Fruit fly (Drosophila melanogaster) Kc167 (cell line): ENCODE measurements around the gene CG8001.

Experiments used
- Myc ChIP-seq: fragments of >200 bp; optimal IDR thresholded peaks from 2 replicates; lab custom pipeline; 2017; ENCODE audit warnings: missing external identifiers
- Sin3A ChIP-seq: fragments of >200 bp; optimal IDR thresholded peaks from 2 replicates; lab custom pipeline; 2018; ENCODE audit warnings: missing external identifiers
- insv ChIP-seq: fragments of >200 bp; optimal IDR thresholded peaks from 3 replicates; lab custom pipeline; 2018; ENCODE audit warnings: missing external identifiers
- psq ChIP-seq: fragments of >200 bp; optimal IDR thresholded peaks from 2 replicates; lab custom pipeline; 2017; ENCODE audit warnings: missing external identifiers

DNA sequence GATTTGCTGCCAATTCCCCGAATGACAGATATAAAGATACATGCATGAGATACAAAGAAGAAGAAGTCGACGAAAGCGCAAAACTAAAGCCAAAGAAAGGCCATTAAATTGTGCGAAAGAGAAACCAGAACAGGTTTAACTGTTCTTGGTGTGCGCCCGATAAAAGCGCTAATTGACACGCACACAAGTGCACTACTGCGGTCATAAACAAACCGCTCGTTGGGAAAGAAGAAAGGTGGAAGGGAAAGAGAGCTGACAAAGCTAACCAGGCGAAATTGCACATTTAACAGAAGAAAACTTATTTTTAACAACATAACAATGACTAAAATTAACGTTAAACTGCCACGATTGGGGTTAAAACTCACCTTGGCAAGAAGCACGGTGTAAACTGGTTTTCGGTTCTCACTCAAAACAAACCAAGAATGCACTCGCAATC, 25.8 kb upstream of the CG8001 start:
- TF ChIP-seq Sin3A (lab: Kevin White, UChicago): no peak
- no peak for TF ChIP-seq Myc (lab: Kevin White, UChicago)
- TF ChIP-seq psq (lab: Kevin White, UChicago): no peak
- no peak for TF ChIP-seq insv (lab: Kevin White, UChicago)
